Worm (Caenorhabditis elegans): ENCODE data around the gene F45E4.6.

The F45E4.6 gene

DNA sequence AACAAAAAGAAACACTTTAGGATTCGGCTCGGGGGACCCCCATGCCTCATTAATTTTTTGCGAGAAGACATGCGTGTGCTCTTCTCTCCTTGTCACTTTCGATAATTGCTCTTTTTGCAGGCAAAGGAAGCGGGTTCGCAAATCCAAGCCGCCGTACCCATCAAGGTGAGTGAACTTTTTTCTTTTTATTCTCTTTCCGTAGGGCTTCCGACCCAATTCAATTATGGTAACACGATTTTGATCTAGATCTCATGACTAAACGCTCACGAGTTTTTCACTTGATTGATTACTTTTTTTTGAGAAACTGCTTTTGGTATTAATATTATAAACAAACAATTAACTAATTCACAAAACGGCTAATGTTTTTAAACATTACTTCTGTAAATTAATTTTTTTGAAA lies 19.8 kb downstream of the F45E4.6 start (continued):
- peak; percentile 47 for TF ChIP-seq tbx-2 (tag; optimal IDR thresholded peaks at IDR 0.05)
- no peak for TF ChIP-seq elt-3 (tag; optimal IDR thresholded peaks at IDR 0.05)
- TF ChIP-seq lin-13 (GFP tag; optimal IDR thresholded peaks at IDR 0.05) = no peak
- TF ChIP-seq unc-98 (GFP tag; IDR thresholded peaks at IDR 0.05) = no peak
- no peak for TF ChIP-seq efl-3 (GFP tag; optimal IDR thresholded peaks at IDR 0.05)
- no peak for TF ChIP-seq dsc-1 (tag; optimal IDR thresholded peaks at IDR 0.05)
- TF ChIP-seq nhr-90 (tag; optimal IDR thresholded peaks at IDR 0.05; ENCODE audit: poor library complexity) = no peak
- no peak for TF ChIP-seq unc-62 (GFP tag; optimal IDR thresholded peaks at IDR 0.05)
- no peak for TF ChIP-seq nhr-77 (tag; optimal IDR thresholded peaks at IDR 0.05)
- peak; percentile 17 for TF ChIP-seq fkh-10 (GFP tag; optimal IDR thresholded peaks at IDR 0.05)
- peak; percentile 12 for TF ChIP-seq unc-86 (tag; optimal IDR thresholded peaks at IDR 0.05)
- no peak for TF ChIP-seq snpc-4 (tag; optimal IDR thresholded peaks at IDR 0.05)
- TF ChIP-seq pag-3 (tag; optimal IDR thresholded peaks at IDR 0.05; ENCODE audit: borderline replicate concordance, insufficient read depth) = no peak
- TF ChIP-seq ama-1 (optimal IDR thresholded peaks at IDR 0.05) = no peak
- TF ChIP-seq lin-14 (GFP tag; optimal IDR thresholded peaks at IDR 0.05) = peak; percentile 70
- peak; percentile 53 for TF ChIP-seq ceh-8 (GFP tag; optimal IDR thresholded peaks at IDR 0.05)
- no peak for TF ChIP-seq egl-27 (tag; optimal IDR thresholded peaks at IDR 0.05)

DNA sequence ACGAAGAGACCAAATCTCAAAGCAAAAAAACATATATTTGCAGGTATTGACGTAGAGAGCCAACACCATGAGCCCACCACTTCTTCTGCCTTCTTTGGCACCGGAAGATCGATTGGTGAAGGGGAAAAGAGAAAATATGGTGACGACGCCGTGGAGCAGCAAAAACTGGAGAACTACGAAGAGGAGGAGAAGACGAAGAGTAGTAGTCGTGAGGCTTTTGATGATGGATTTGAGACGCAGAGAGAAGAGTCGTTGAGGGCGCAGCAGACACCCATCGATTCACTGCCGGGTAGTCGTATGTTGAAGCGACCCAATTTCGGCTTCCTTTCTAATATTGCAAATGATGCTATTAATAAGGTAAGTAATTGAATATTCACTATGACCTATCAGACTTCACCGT lies 21.0 kb downstream of the F45E4.6 start:
- TF ChIP-seq lin-14 (GFP tag; optimal IDR thresholded peaks at IDR 0.05) (peak; percentile 60), mef-2 (tag; optimal IDR thresholded peaks at IDR 0.05) (no peak), lin-35 (GFP tag; optimal IDR thresholded peaks at IDR 0.05) (no peak), ceh-82 (tag; optimal IDR thresholded peaks at IDR 0.05) (peak in 1 of 3 experiments; percentile 49), fkh-8 (tag; optimal IDR thresholded peaks at IDR 0.05) (peak; percentile 44), egl-13 (tag; optimal IDR thresholded peaks at IDR 0.05) (peak; percentile 29), nhr-47 (tag; optimal IDR thresholded peaks at IDR 0.05) (peak; percentile 6)

DNA sequence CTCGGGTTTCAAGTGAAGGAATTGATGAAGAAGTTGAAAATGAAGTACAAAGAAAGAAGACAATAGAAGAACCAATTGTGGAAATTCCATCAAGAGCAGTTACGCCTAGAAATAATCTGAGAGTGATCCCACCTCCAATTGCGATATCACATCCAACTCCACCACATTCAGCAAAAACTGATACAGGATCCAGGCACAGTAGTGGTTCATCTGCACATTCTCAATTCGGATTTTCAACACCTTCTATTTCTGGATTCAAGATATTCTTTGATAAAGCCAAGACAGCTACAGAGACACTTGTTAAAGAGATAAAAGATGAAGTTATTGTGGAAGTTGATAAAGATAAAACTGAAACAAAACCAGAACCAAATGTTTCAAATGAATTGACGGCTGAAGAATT lies 24.2 kb downstream of the F45E4.6 start:
- TF ChIP-seq pag-3 (tag; optimal IDR thresholded peaks at IDR 0.05; ENCODE audit: borderline replicate concordance, insufficient read depth) = no peak
- no peak for TF ChIP-seq ceh-82 (tag; optimal IDR thresholded peaks at IDR 0.05)
- no peak for TF ChIP-seq nhr-76 (tag; optimal IDR thresholded peaks at IDR 0.05)
- TF ChIP-seq mdl-1 (tag; optimal IDR thresholded peaks at IDR 0.05) = no peak

ce11 chrIV:7605413-7605812 lies 26.9 kb downstream of the F45E4.6 start:
- peak; percentile 4 for TF ChIP-seq lin-14 (GFP tag; optimal IDR thresholded peaks at IDR 0.05)
- TF ChIP-seq sox-4 (tag; optimal IDR thresholded peaks at IDR 0.05) = no peak

- TF ChIP-seq pag-3 (tag; optimal IDR thresholded peaks at IDR 0.05; ENCODE audit: borderline replicate concordance, insufficient read depth) (no peak), lin-14 (GFP tag; optimal IDR thresholded peaks at IDR 0.05) (peak; percentile 33)
These were observed 43.7 kb downstream of the F45E4.6 start, which contains the start of gene cla-1 for ce11 chrIV:7588631-7589030. Gene cla-1, plus strand, starts transcription at chrIV:7588931.

DNA sequence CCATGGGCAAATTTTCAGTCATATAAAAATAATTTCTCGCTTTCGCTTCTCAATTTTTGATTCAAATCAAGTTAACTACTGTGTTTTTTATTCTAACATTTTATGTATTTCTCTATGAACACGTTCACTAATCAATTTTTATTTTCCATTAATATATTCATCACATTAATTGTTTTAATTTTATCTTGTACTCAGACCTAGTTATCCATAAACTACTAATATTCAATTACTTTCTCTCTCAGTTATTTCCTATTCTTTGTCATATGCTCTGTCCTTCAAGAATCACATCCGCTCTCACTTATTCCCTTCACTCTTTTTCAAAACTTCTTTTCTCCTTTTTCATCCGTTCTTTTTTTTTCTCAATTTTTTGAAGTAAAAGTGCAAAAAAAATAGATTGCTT lies 45.4 kb downstream of the F45E4.6 start:
- TF ChIP-seq lin-14 (GFP tag; optimal IDR thresholded peaks at IDR 0.05) (peak; percentile 11), fos-1 (tag; optimal IDR thresholded peaks at IDR 0.05) (no peak), tlp-1 (tag; optimal IDR thresholded peaks at IDR 0.05) (no peak), fkh-10 (GFP tag; optimal IDR thresholded peaks at IDR 0.05) (peak; percentile 79)

- TF ChIP-seq lin-14 (GFP tag; optimal IDR thresholded peaks at IDR 0.05) (peak; percentile 58), ceh-82 (tag; optimal IDR thresholded peaks at IDR 0.05) (peak in 2 of 3 experiments; percentile 15 to 40), nhr-237 (tag; optimal IDR thresholded peaks at IDR 0.05) (no peak)
These were observed 47.0 kb downstream of the F45E4.6 start for ce11 chrIV:7585273-7585882.
